Worm (Caenorhabditis elegans): ENCODE data around the gene try-1.

try-1 gene

DNA sequence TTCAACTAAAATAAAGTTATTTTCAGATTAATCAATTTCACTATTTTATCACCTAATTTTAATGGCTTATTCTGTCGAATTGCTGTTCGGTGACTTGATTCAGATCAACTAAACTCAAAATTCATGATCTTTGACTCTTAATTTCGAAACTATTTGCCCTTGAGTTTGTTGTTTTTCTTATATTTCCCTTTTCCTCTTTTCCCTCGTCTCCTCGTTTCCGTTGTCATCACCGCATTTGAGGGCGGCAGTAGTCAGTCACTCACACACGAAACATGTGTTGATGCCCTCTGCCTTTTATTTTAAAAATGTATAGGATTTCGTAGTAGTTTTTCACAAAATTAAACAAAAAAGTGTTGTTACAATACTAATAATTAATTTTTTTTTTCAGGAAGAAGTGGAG, 45.6 kb upstream of the try-1 start, which contains the start of gene rnh-1.0:
Gene rnh-1.0, plus strand, starts transcription at position 389 of the 400 bp plus-strand sequence.
- no peak for TF ChIP-seq ztf-4 (tag; optimal IDR thresholded peaks at IDR 0.05)
- TF ChIP-seq egl-27 (tag; optimal IDR thresholded peaks at IDR 0.05), result no peak
- peak; percentile 35 for TF ChIP-seq C34F6.9 (tag; optimal IDR thresholded peaks at IDR 0.05)
- TF ChIP-seq nhr-129 (tag; optimal IDR thresholded peaks at IDR 0.05), result peak; percentile 31
- TF ChIP-seq unc-39 (tag; optimal IDR thresholded peaks at IDR 0.05), result no peak

DNA sequence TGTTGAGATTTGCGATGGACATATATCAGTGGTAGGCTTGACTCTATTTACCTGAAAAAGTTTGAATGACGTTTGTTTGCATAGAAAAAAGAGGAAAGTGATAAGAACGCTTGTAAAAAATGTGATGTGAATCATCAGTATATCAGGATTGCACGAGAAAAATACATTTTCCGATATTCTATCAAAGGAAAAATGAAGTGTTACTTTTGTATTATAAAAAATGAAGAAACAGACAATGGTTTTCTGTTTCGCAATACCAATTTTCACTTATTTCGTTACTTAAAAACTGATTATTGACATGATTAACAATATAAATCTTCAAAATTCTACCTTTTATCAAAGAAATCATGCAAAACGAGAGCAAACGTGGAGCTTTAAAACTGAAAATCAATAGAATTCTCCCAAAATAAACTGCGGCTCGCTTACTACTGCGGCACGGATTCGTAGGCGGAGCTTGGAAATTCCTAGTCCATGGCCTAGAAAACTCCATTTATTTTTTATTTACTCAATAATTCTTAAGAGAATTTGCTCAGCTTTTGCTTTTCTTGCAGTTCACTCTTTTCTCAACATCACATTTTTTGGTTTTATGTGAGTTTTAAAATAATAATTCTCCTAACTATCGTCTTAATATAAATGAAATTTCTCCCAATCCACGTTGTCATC, 44.3 kb upstream of the try-1 start, which contains the start of the genes eif-1 and vps-24:
Gene eif-1, minus strand, starts transcription at position 51 of the 663 bp plus-strand sequence.
Gene vps-24, plus strand, starts transcription at position 469 of the 663 bp plus-strand sequence.
- TF ChIP-seq nhr-129 (tag; optimal IDR thresholded peaks at IDR 0.05), result peak; percentile 49
- TF ChIP-seq nhr-25 (tag; optimal IDR thresholded peaks at IDR 0.05), result peak; percentile 20
- TF ChIP-seq gmeb-1 (tag; optimal IDR thresholded peaks at IDR 0.05), result peak; percentile 51
- TF ChIP-seq egl-27 (tag; optimal IDR thresholded peaks at IDR 0.05), result no peak
- no peak for TF ChIP-seq mdl-1 (tag; optimal IDR thresholded peaks at IDR 0.05)
- TF ChIP-seq lsy-2 (tag; optimal IDR thresholded peaks at IDR 0.05), result peak in 1 of 2 experiments; percentile 70
- no peak for TF ChIP-seq aly-2 (tag; optimal IDR thresholded peaks at IDR 0.05)
- TF ChIP-seq lin-39 (tag; optimal IDR thresholded peaks at IDR 0.05), result no peak
- TF ChIP-seq R02D3.7 (tag; optimal IDR thresholded peaks at IDR 0.05), result no peak
- TF ChIP-seq sma-3 (GFP tag; optimal IDR thresholded peaks at IDR 0.05), result peak; percentile 4
- TF ChIP-seq sma-9 (GFP tag; optimal IDR thresholded peaks at IDR 0.05), result peak; percentile 25
- no peak for TF ChIP-seq sma-9 (tag; optimal IDR thresholded peaks at IDR 0.05)
- peak; percentile 1 for TF ChIP-seq snpc-4 (tag; optimal IDR thresholded peaks at IDR 0.05)
- no peak for TF ChIP-seq ztf-4 (tag; optimal IDR thresholded peaks at IDR 0.05)
- peak; percentile 3 for TF ChIP-seq blmp-1 (tag; optimal IDR thresholded peaks at IDR 0.05; ENCODE audit: insufficient read depth)
- TF ChIP-seq C34F6.9 (tag; optimal IDR thresholded peaks at IDR 0.05), result peak; percentile 82
- TF ChIP-seq nhr-77 (tag; optimal IDR thresholded peaks at IDR 0.05), result no peak
- peak; percentile 29 for TF ChIP-seq crh-2 (tag; optimal IDR thresholded peaks at IDR 0.05)
- peak; percentile 30 for TF ChIP-seq F13H6.1 (tag; optimal IDR thresholded peaks at IDR 0.05)
- peak; percentile 53 for TF ChIP-seq lin-13 (GFP tag; optimal IDR thresholded peaks at IDR 0.05)
- TF ChIP-seq unc-55 (GFP tag; optimal IDR thresholded peaks at IDR 0.05), result peak; percentile 72

DNA sequence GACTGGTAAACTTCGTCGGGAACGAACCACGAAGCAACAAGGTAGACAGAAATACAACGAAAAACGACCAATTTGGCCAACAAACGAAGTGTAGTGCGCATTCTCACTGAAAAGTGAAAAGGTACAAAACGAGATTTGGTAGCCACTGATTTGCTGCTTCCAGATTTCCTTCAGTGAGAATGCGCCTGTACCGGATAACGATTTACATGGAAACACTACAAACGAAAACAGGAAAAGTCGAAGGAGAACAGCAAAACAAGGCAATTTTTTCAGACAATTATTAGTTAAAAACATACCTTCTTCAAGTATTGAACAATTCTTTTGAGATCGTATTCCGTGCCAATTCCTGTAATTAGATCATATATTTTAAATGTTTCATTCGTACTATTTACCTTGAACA, 43.6 kb upstream of the try-1 start, which contains the start of gene pigb-1:
Gene pigb-1, minus strand, starts transcription at position 101 of the 400 bp plus-strand sequence.
- TF ChIP-seq ama-1 (optimal IDR thresholded peaks at IDR 0.05) (no peak), aly-2 (tag; optimal IDR thresholded peaks at IDR 0.05) (no peak), dmd-4 (tag; optimal IDR thresholded peaks at IDR 0.05) (no peak), nhr-237 (tag; optimal IDR thresholded peaks at IDR 0.05) (no peak), C34F6.9 (tag; optimal IDR thresholded peaks at IDR 0.05) (no peak), R02D3.7 (tag; optimal IDR thresholded peaks at IDR 0.05) (no peak), nhr-6 (tag; optimal IDR thresholded peaks at IDR 0.05) (no peak)

DNA sequence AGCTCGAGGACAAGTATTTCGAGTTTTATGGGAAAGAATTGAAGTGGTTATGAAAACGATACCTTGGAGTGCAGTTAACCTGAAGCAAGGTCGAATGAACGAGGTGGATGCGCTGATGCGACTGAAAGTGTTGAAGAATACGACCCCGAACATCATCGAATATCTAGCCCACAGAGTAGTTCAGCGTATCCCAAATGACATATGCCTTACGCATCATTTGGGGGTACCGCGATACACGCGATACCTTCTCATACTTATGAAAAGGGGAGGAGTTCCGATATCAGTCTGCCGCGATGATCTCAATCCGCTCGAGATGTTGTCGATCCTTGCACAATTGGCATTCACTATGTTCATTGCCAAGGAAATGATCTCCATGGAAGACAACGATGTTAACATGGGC, 40.5 kb upstream of the try-1 start, which contains the start of gene T27F7.12:
Gene T27F7.12, plus strand, starts transcription at position 301 of the 400 bp plus-strand sequence.
- TF ChIP-seq sma-3 (GFP tag; optimal IDR thresholded peaks at IDR 0.05) (no peak), sma-9 (GFP tag; optimal IDR thresholded peaks at IDR 0.05) (no peak), sma-9 (tag; optimal IDR thresholded peaks at IDR 0.05) (no peak), fos-1 (tag; optimal IDR thresholded peaks at IDR 0.05) (no peak)

DNA sequence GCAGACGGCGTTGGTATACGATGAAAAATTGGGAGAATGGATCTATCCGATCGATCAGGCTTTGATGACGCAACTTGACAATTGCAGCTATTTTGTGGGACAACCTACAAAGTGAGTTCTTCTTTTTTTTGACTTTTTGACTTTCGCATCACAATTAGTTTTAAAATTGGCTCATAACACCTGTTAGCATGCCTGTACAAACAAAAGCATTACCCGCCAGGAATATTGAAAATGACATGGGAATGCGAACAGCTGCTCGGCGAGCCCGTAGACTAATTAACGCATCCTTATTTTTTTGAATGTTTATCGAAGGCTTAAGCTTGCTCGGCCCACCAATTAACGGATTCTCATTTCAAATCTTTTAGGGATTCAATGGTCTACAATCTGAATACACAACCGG, 37.9 kb upstream of the try-1 start:
- no peak for TF ChIP-seq nhr-23 (tag; optimal IDR thresholded peaks at IDR 0.05)
- TF ChIP-seq sma-3 (GFP tag; optimal IDR thresholded peaks at IDR 0.05), result no peak
- no peak for TF ChIP-seq skn-1 (tag; optimal IDR thresholded peaks at IDR 0.05)
- no peak for TF ChIP-seq lin-11 (tag; optimal IDR thresholded peaks at IDR 0.05)
- no peak for TF ChIP-seq gmeb-1 (tag; optimal IDR thresholded peaks at IDR 0.05)
- no peak for TF ChIP-seq blmp-1 (tag; optimal IDR thresholded peaks at IDR 0.05; ENCODE audit: insufficient read depth)
- TF ChIP-seq nhr-12 (tag; optimal IDR thresholded peaks at IDR 0.05), result no peak
- TF ChIP-seq ztf-11 (tag; optimal IDR thresholded peaks at IDR 0.05), result no peak

Data from whole organism, L2 larva.